Fruit fly (Drosophila melanogaster) whole organism: Measurements from ENCODE around the gene Neurl4.

Experiments
- CG8478 ChIP-seq: fragments of >200 bp; optimal IDR thresholded peaks from 2 replicates; lab custom pipeline; 2018; ENCODE audit warnings: inconsistent platforms
- EcR ChIP-seq, 2 experiments: fragments of >200 bp; optimal IDR thresholded peaks; 2 replicates each; lab custom pipeline; 2017; ENCODE audit warnings: missing biosample characterization in 2 of 2, missing genetic modification characterization in 2 of 2, missing genetic modification reagents in 2 of 2

DNA sequence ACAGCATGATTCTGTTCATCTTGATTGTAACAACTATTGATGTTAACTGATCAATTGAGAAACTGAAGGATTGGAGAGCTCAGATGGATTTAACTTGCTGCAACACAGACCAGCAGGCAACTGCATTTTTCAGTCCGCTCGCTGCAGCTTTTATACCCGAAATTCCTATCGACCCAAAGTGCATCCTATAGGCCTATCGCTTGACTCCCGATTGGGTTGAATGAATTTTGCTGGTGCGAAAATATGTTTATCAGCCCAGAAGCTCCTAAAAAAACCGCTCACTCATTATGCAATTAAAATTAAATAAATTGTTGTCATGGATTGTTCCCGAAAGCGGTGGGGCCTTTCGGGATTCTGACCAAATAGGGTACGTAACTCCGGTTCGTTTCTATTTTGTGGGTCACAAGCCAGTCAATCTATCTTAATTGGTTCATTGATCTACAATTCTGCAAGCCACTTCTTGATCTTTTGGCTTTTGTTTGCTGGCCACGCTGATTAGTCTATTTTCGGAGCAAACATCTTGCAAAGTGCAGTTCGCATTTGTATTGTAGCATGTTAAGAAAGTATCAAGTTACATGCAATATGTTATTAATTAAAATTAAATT is 48.4 kb upstream of the Neurl4 start, which contains the start of gene Fbp1:
- no peak for TF ChIP-seq EcR (GFP tag; optimal IDR thresholded peaks at IDR 0.05; lab: Kevin White, UChicago)
- TF ChIP-seq CG8478 (lab: Kevin White, UChicago), result no peak
